Fruit fly (Drosophila melanogaster) whole organism, embryonic: ENCODE data around the gene GatB.
A peak's percentile ranks its signal among the peaks of the same experiment; 100 is the strongest.

Source experiments
- Ada2b ChIP-seq: fragments of 200-800 bp; sonication (Bioruptor generic); IDR thresholded peaks from 2 replicates; pipeline ENCODE4 v1.3.6; 2022; ENCODE audit warnings: missing biosample characterization, missing genetic modification characterization
- BtbVII ChIP-seq: fragments of 200-800 bp; sonication (Bioruptor generic); optimal IDR thresholded peaks from 3 replicates; lab custom pipeline; 2017; ENCODE audit warnings: missing biosample characterization, mild to moderate bottlenecking, missing genetic modification characterization
- CG10366 ChIP-seq: fragments of 200-800 bp; sonication (Bioruptor generic); IDR thresholded peaks from 2 replicates; pipeline ENCODE4 v1.3.6; 2022; ENCODE audit warnings: missing biosample characterization, missing genetic modification characterization
- CG11504 ChIP-seq: fragments of 200-800 bp; sonication (Bioruptor generic); optimal IDR thresholded peaks from 3 replicates; lab custom pipeline; 2019; ENCODE audit warnings: missing biosample characterization, mild to moderate bottlenecking, missing genetic modification characterization, moderate library complexity
- CG13296 ChIP-seq: fragments of 200-800 bp; sonication (Bioruptor generic); optimal IDR thresholded peaks from 3 replicates; lab custom pipeline; 2018; ENCODE audit warnings: missing biosample characterization, mild to moderate bottlenecking, missing genetic modification characterization
- CG14965 ChIP-seq: fragments of 200-800 bp; sonication (Bioruptor generic); optimal IDR thresholded peaks from 2 replicates; lab custom pipeline; 2016; ENCODE audit warnings: missing biosample characterization, missing genetic modification characterization, borderline replicate concordance
- CG18599 ChIP-seq: fragments of 200-800 bp; sonication (Bioruptor generic); optimal IDR thresholded peaks from 3 replicates; lab custom pipeline; 2017; ENCODE audit warnings: missing biosample characterization, missing genetic modification characterization, mild to moderate bottlenecking, moderate library complexity, missing genetic modification reagents
- CG30431 ChIP-seq: fragments of 200-800 bp; sonication (Bioruptor generic); optimal IDR thresholded peaks from 2 replicates; lab custom pipeline; 2017; ENCODE audit warnings: missing biosample characterization, missing genetic modification characterization
- CG34376 ChIP-seq: fragments of 200-800 bp; sonication (Bioruptor generic); optimal IDR thresholded peaks from 2 replicates; lab custom pipeline; 2018; ENCODE audit warnings: missing biosample characterization, mild to moderate bottlenecking, missing genetic modification characterization
- CG4617 ChIP-seq: fragments of 200-800 bp; sonication (Bioruptor generic); optimal IDR thresholded peaks from 3 replicates; lab custom pipeline; 2016; ENCODE audit warnings: missing biosample characterization, missing genetic modification characterization, borderline replicate concordance
- CG7963 ChIP-seq: fragments of 200-800 bp; sonication (Bioruptor generic); IDR thresholded peaks from 3 replicates; pipeline ENCODE4 v1.3.6; 2022; ENCODE audit warnings: missing biosample characterization, missing genetic modification characterization; ENCODE audit not compliant: partially characterized antibody
- CG8281 ChIP-seq: fragments of 200-800 bp; sonication (Bioruptor generic); optimal IDR thresholded peaks from 2 replicates; lab custom pipeline; 2018; ENCODE audit warnings: missing biosample characterization, mild to moderate bottlenecking, missing genetic modification characterization, moderate library complexity
- CG8924 ChIP-seq: fragments of 200-800 bp; optimal IDR thresholded peaks from 3 replicates; lab custom pipeline; 2019; ENCODE audit warnings: missing biosample characterization, mild to moderate bottlenecking, missing genetic modification characterization, moderate library complexity
- CG9817 ChIP-seq: fragments of 200-800 bp; sonication (Bioruptor generic); optimal IDR thresholded peaks from 2 replicates; lab custom pipeline; 2018; ENCODE audit warnings: missing biosample characterization, mild to moderate bottlenecking, missing genetic modification characterization, moderate library complexity
- CkIIα-i1 ChIP-seq: fragments of 200-800 bp; sonication (Bioruptor generic); IDR thresholded peaks from 2 replicates; pipeline ENCODE4 v1.3.6; 2022; ENCODE audit warnings: missing biosample characterization, missing genetic modification characterization
- GATAe ChIP-seq: fragments of 200-800 bp; sonication (Bioruptor generic); conservative IDR thresholded peaks from 2 replicates; pipeline ENCODE4 v1.3.6; 2022; ENCODE audit warnings: missing biosample characterization, missing genetic modification characterization
- Gug ChIP-seq: fragments of 200-800 bp; sonication (Bioruptor generic); IDR thresholded peaks from 4 replicates; pipeline ENCODE4 v1.3.6; 2022; ENCODE audit warnings: missing biosample characterization, missing genetic modification characterization
- Hey ChIP-seq: fragments of 200-800 bp; sonication (Bioruptor generic); optimal IDR thresholded peaks from 3 replicates; lab custom pipeline; 2018; ENCODE audit warnings: missing biosample characterization, mild to moderate bottlenecking, missing genetic modification characterization
- HmgZ ChIP-seq: fragments of 200-800 bp; sonication (Bioruptor generic); optimal IDR thresholded peaks from 2 replicates; lab custom pipeline; 2018; ENCODE audit warnings: missing biosample characterization, mild to moderate bottlenecking, missing genetic modification characterization
- abd-A ChIP-seq: fragments of 200-800 bp; sonication (Bioruptor generic); optimal IDR thresholded peaks from 3 replicates; lab custom pipeline; 2019; ENCODE audit warnings: missing biosample characterization, mild to moderate bottlenecking, missing genetic modification characterization, moderate library complexity
- ash1 ChIP-seq: fragments of 200-800 bp; sonication (Bioruptor generic); optimal IDR thresholded peaks from 2 replicates; lab custom pipeline; 2018; ENCODE audit warnings: missing biosample characterization, mild to moderate bottlenecking, missing genetic modification characterization
- cwo ChIP-seq: fragments of 200-800 bp; sonication (Bioruptor generic); optimal IDR thresholded peaks from 3 replicates; lab custom pipeline; 2017; ENCODE audit warnings: missing biosample characterization, missing genetic modification characterization, mild to moderate bottlenecking, moderate library complexity, missing genetic modification reagents
- disco-r ChIP-seq: fragments of 200-800 bp; sonication (Bioruptor generic); optimal IDR thresholded peaks from 2 replicates; lab custom pipeline; 2016; ENCODE audit warnings: missing biosample characterization, missing genetic modification characterization
- dpn ChIP-seq, 2 experiments: fragments of 200-800 bp; sonication (Bioruptor generic); optimal IDR thresholded peaks; 3 replicates each; lab custom pipeline; 2016; ENCODE audit warnings: missing biosample characterization in 2 of 2, missing genetic modification characterization in 2 of 2
- eve ChIP-seq, 2 experiments: fragments of >200 bp; optimal IDR thresholded peaks; 2 replicates each; lab custom pipeline; 2017; ENCODE audit warnings: missing biosample characterization in 2 of 2, missing genetic modification characterization in 2 of 2
- exex ChIP-seq: fragments of 200-800 bp; sonication (Bioruptor generic); optimal IDR thresholded peaks from 4 replicates; lab custom pipeline; 2018; ENCODE audit warnings: missing biosample characterization, mild to moderate bottlenecking, missing genetic modification characterization, moderate library complexity
- grn ChIP-seq: fragments of 200-800 bp; sonication (Bioruptor generic); optimal IDR thresholded peaks from 3 replicates; lab custom pipeline; 2017; ENCODE audit warnings: missing biosample characterization, missing genetic modification characterization
- gro ChIP-seq: fragments of 200-800 bp; sonication (Bioruptor generic); optimal IDR thresholded peaks from 2 replicates; lab custom pipeline; 2016; ENCODE audit warnings: missing biosample characterization, missing genetic modification characterization
- gsb-n ChIP-seq: fragments of 200-800 bp; sonication (Bioruptor generic); optimal IDR thresholded peaks from 3 replicates; lab custom pipeline; 2018; ENCODE audit warnings: missing biosample characterization, mild to moderate bottlenecking, missing genetic modification characterization
- lab ChIP-seq: fragments of 200-800 bp; sonication (Bioruptor generic); optimal IDR thresholded peaks from 3 replicates; lab custom pipeline; 2017; ENCODE audit warnings: missing biosample characterization, missing genetic modification characterization, mild to moderate bottlenecking, moderate library complexity, missing genetic modification reagents
- mirr ChIP-seq: fragments of 200-800 bp; sonication (Bioruptor generic); optimal IDR thresholded peaks from 3 replicates; lab custom pipeline; 2018; ENCODE audit warnings: missing biosample characterization, mild to moderate bottlenecking, missing genetic modification characterization
- oc ChIP-seq: fragments of 200-800 bp; sonication (Bioruptor generic); optimal IDR thresholded peaks from 2 replicates; lab custom pipeline; 2018; ENCODE audit warnings: missing biosample characterization, mild to moderate bottlenecking, missing genetic modification characterization, moderate library complexity
- pita ChIP-seq: fragments of 200-800 bp; sonication (Bioruptor generic); optimal IDR thresholded peaks from 2 replicates; lab custom pipeline; 2017; ENCODE audit warnings: missing biosample characterization, mild to moderate bottlenecking, missing genetic modification characterization
- rib ChIP-seq: fragments of 200-800 bp; sonication (Bioruptor generic); IDR thresholded peaks from 2 replicates; pipeline ENCODE4 v1.3.6; 2022; ENCODE audit warnings: missing biosample characterization, missing genetic modification characterization
- sd ChIP-seq: fragments of 200-800 bp; sonication (Bioruptor generic); optimal IDR thresholded peaks from 3 replicates; lab custom pipeline; 2018; ENCODE audit warnings: missing biosample characterization, mild to moderate bottlenecking, missing genetic modification characterization, moderate library complexity
- seq ChIP-seq: fragments of 200-800 bp; sonication (Bioruptor generic); IDR thresholded peaks from 2 replicates; pipeline ENCODE4 v1.3.6; 2022; ENCODE audit warnings: missing biosample characterization, missing genetic modification characterization
- slp2 ChIP-seq: fragments of 200-800 bp; sonication (Bioruptor generic); optimal IDR thresholded peaks from 2 replicates; lab custom pipeline; 2016; ENCODE audit warnings: missing biosample characterization, missing genetic modification characterization
- ssp ChIP-seq: fragments of 200-800 bp; sonication (Bioruptor generic); IDR thresholded peaks from 2 replicates; pipeline ENCODE4 v1.3.6; 2022; ENCODE audit warnings: missing biosample characterization, missing genetic modification characterization
- sug ChIP-seq: fragments of 200-800 bp; optimal IDR thresholded peaks from 2 replicates; lab custom pipeline; 2019; ENCODE audit warnings: missing biosample characterization, mild to moderate bottlenecking, missing genetic modification characterization, moderate library complexity
- tna ChIP-seq: fragments of 200-800 bp; sonication (Bioruptor generic); IDR thresholded peaks from 2 replicates; pipeline ENCODE4 v1.3.6; 2022; ENCODE audit warnings: missing biosample characterization, missing genetic modification characterization; ENCODE audit not compliant: partially characterized antibody
- trem ChIP-seq: fragments of 200-800 bp; optimal IDR thresholded peaks from 3 replicates; lab custom pipeline; 2019; ENCODE audit warnings: missing biosample characterization, mild to moderate bottlenecking, missing genetic modification characterization, moderate library complexity
- zfh2 ChIP-seq: fragments of 200-800 bp; sonication (Bioruptor generic); optimal IDR thresholded peaks from 2 replicates; lab custom pipeline; 2016; ENCODE audit warnings: missing biosample characterization, missing genetic modification characterization

GatB gene

DNA sequence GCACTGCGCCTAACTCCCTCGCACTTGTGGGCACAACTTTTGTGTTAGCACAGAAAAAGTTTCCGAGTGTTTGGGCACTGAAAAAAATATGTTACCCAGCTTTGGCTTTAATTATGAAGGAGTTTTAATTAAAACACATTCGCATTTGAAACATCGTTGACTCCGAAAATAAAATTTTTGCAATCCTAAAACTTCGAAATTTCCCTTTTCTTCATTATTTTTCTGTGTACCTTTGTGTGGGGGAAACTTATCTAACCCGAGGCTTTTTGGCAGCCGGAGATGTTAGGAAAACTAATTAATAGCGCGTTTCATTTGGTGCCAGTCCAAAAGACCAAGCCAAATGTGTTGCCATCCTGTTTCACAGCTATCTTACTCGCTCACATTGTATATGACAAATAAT, 38.4 kb downstream of the GatB start (continued):
- TF ChIP-seq CkIIα-i1 (GFP tag; lab: Robert Waterston, UW) (no peak), CG4617 (GFP tag; lab: Kevin White, UChicago) (no peak), BtbVII (no peak), lab (peak; percentile 52), rib (GFP tag; lab: Robert Waterston, UW) (no peak), ssp (GFP tag; lab: Robert Waterston, UW) (no peak), CG7963 (GFP tag; lab: Robert Waterston, UW) (no peak), tna (GFP tag; lab: Robert Waterston, UW) (no peak), slp2 (GFP tag; lab: Kevin White, UChicago) (no peak), dpn (GFP tag; optimal IDR thresholded peaks at IDR 0.05; lab: Kevin White, UChicago) (no peak), CG10366 (GFP tag; lab: Robert Waterston, UW) (no peak; the same call in 1 of the 2 replicates), CG14965 (GFP tag; lab: Kevin White, UChicago) (no peak), Gug (GFP tag; lab: Robert Waterston, UW) (no peak), pita (GFP tag; lab: Kevin White, UChicago) (no peak), CG9817 (no peak), disco-r (no peak), zfh2 (GFP tag; lab: Kevin White, UChicago) (peak; percentile 15), CG13296 (no peak), sug (tag; lab: Kevin White, UChicago) (no peak), seq (GFP tag; lab: Robert Waterston, UW) (no peak), Ada2b (GFP tag; lab: Robert Waterston, UW) (no peak), Hey (no peak)

DNA sequence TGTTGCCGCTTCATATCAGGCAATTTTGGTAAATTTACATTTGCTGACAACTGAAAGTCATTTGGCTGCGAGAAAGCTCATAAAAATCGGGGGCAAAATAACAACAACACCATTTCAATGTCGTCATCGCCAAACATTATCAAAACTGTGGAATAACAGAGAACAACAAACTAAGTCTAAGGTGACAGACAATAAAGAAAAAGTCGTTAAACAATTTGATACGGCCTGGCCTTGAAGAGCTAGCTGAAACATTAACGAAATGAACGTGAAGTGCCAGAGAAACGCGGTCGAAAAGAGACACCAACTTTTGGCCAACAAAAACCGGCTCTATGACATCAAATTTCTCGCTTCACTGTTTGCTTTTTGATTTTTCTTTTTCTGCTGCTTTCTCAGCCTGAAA, 39.9 kb downstream of the GatB start:
- TF ChIP-seq CG14965 (GFP tag; lab: Kevin White, UChicago) (no peak), sug (tag; lab: Kevin White, UChicago) (peak; percentile 10), eve (GFP tag; optimal IDR thresholded peaks at IDR 0.05; lab: Kevin White, UChicago) (peak in 1 of 2 experiments; percentile 12), abd-A (peak; percentile 46), oc (tag; lab: Kevin White, UChicago) (peak; percentile 22), gsb-n (tag; lab: Kevin White, UChicago) (peak; percentile 55)

DNA sequence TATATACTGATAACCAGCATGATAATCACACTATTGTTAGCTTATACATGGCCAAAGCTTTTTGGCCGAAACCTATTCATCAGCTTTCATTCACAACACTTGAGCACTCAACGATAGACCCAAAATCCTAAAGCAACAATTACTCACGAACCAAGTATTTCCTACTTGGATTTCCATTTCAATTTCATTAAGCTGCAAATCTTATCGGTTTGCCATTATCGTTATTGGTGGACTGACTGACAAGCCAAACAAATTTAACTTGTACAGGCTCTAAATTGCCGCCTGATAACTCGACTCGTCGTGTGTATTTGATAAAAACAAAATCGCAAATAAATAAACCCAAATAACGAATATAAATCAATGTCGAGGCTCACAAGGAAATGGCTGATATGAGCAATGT, 45.1 kb downstream of the GatB start:
- peak; percentile 7 for TF ChIP-seq grn (GFP tag; lab: Kevin White, UChicago)
- peak; percentile 94 for TF ChIP-seq sd
- TF ChIP-seq CG30431 (GFP tag; lab: Kevin White, UChicago), result no peak
- TF ChIP-seq GATAe (GFP tag; lab: Robert Waterston, UW), result peak; percentile 19; the same call in 1 of the 2 replicates
- TF ChIP-seq mirr, result peak; percentile 94
- TF ChIP-seq CG8281 (tag; lab: Kevin White, UChicago), result peak; percentile 1
- TF ChIP-seq CG11504, result no peak
- TF ChIP-seq CG34376 (GFP tag; lab: Kevin White, UChicago), result peak; percentile 82
- TF ChIP-seq lab, result peak; percentile 14
- TF ChIP-seq ash1 (GFP tag; lab: Kevin White, UChicago), result no peak
- TF ChIP-seq trem (tag; lab: Kevin White, UChicago), result no peak
- TF ChIP-seq exex (tag; lab: Kevin White, UChicago), result peak; percentile 99
- peak; percentile 16 for TF ChIP-seq CG18599 (GFP tag; lab: Kevin White, UChicago)
- TF ChIP-seq gro (GFP tag; lab: Kevin White, UChicago), result peak; percentile 56
- peak; percentile 17 for TF ChIP-seq cwo
- peak; percentile 64 for TF ChIP-seq sug (tag; lab: Kevin White, UChicago)
- no peak for TF ChIP-seq CG8924
- TF ChIP-seq HmgZ (tag; lab: Kevin White, UChicago), result peak; percentile 26
- TF ChIP-seq, all 482 proteins: peak for 13
